Worm (Caenorhabditis elegans): ENCODE measurements around the gene dpy-23.

- TF ChIP-seq unc-86 (tag; optimal IDR thresholded peaks at IDR 0.05) = no peak
- TF ChIP-seq hlh-6 (tag; optimal IDR thresholded peaks at IDR 0.05) = no peak
- no peak for TF ChIP-seq lim-6 (tag; optimal IDR thresholded peaks at IDR 0.05)
- no peak for TF ChIP-seq lin-11 (tag; optimal IDR thresholded peaks at IDR 0.05)
- TF ChIP-seq fkh-10 (GFP tag; optimal IDR thresholded peaks at IDR 0.05) = no peak
- TF ChIP-seq rnt-1 (tag; optimal IDR thresholded peaks at IDR 0.05) = no peak
- no peak for TF ChIP-seq nfya-1 (tag; optimal IDR thresholded peaks at IDR 0.05)
- TF ChIP-seq ceh-24 (tag; optimal IDR thresholded peaks at IDR 0.05) = no peak
- no peak for TF ChIP-seq ama-1 (optimal IDR thresholded peaks at IDR 0.05)
- TF ChIP-seq elt-4 (tag; optimal IDR thresholded peaks at IDR 0.05) = no peak
Measured at ce11 chrX:4391680-4392079, 2.5 kb downstream of the dpy-23 start.

All from whole organism, late embryonic.